Fruit fly (Drosophila melanogaster): Measurements from ENCODE around the gene CG12607.
A peak's percentile ranks its signal among the peaks of the same experiment; 100 is the strongest.

DNA sequence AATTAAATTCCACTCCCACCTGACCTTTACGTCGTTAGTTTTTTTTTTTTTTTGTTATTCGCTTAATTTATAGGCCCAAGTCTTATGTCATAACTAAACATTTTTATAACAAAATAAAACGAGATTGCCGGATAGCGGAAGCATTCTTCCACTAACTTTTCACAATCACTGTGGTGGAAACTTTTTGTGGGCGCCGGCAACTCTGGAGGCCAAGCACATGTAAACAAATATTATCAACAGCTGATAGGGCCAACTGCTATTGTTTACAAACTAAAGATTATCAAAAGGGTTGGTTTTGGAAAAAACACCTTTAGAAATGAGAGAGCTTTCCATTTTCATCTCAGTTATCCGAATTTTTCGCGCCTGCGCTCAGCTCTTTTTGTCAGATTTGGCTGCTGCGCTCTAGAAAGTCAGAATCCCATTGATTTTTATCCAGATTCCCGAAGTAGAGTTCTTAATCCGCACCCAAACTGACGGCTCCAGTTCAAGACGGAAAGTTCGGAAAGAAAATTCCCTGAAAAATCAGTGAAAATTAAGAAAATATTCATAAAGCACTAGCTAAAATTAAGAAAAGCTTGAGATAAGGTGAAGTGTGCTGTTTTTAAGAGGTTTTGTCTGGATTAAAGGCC, 17.3 kb upstream of the CG12607 start, which contains the start of gene nAChRbeta1:
- no peak for TF ChIP-seq esn (GFP tag; optimal IDR thresholded peaks at IDR 0.05)
- TF ChIP-seq ss (GFP tag; optimal IDR thresholded peaks at IDR 0.05): no peak
- peak; percentile 32 for TF ChIP-seq svp (GFP tag)
- no peak for TF ChIP-seq Ets96B (tag; optimal IDR thresholded peaks at IDR 0.05)
- no peak for TF ChIP-seq CG31627 (GFP tag; optimal IDR thresholded peaks at IDR 0.05)
- TF ChIP-seq Sox102F (GFP tag; optimal IDR thresholded peaks at IDR 0.05): no peak
- TF ChIP-seq Sox15 (GFP tag; optimal IDR thresholded peaks at IDR 0.05): no peak
- no peak for TF ChIP-seq Smox (GFP tag; optimal IDR thresholded peaks at IDR 0.05)
- no peak for TF ChIP-seq Hr38 (GFP tag; optimal IDR thresholded peaks at IDR 0.05)
- no peak for TF ChIP-seq fd85E (GFP tag; optimal IDR thresholded peaks at IDR 0.05)
- TF ChIP-seq Hr39 (GFP tag; optimal IDR thresholded peaks at IDR 0.05): no peak
- TF ChIP-seq Ets21C (GFP tag; optimal IDR thresholded peaks at IDR 0.05): no peak
- TF ChIP-seq dac (GFP tag; optimal IDR thresholded peaks at IDR 0.05): no peak
- no peak for TF ChIP-seq Lpt (GFP tag; optimal IDR thresholded peaks at IDR 0.05)
